Worm (Caenorhabditis elegans): ENCODE measurements around the gene Y54F10AR.1.

The Y54F10AR.1 gene

DNA sequence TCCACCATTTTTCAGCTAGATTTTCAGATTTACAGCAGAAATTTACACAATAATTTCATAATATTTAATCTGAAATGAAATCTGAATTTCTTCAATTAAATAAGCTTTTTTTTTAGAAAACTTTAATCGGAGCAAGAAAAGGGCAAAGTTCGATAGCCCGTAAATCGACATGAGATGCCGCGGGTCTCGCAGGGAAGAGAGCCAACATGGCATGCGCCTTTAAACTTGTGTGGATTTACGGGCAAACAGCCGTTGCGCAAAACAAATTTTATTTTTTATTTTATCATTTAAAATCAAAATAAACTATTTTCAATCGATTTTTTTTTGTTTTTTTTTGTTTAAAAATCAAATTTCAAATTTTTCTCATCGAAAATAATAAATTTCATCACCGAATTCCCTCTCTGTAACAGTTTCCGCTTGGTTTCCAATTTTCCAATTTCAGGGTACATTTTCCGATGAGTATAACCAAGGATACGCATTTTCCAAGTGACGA, 46.8 kb downstream of the Y54F10AR.1 start, which contains the start of the genes Y54F10AM.15, rbc-2 and ndua-8 (continued):
- no peak for TF ChIP-seq unc-98 (GFP tag; IDR thresholded peaks at IDR 0.05)
- TF ChIP-seq egl-27 (tag; optimal IDR thresholded peaks at IDR 0.05) = peak in 1 of 2 experiments; percentile 74
- peak in 4 of 6 experiments; percentile 38 to 86 (median 67) for TF ChIP-seq elt-3 (tag; optimal IDR thresholded peaks at IDR 0.05)
- TF ChIP-seq swsn-7 (tag; optimal IDR thresholded peaks at IDR 0.05) = peak; percentile 92
- TF ChIP-seq fkh-4 (tag; optimal IDR thresholded peaks at IDR 0.05; ENCODE audit: borderline replicate concordance) = peak; percentile 49
- TF ChIP-seq unc-130 (tag; optimal IDR thresholded peaks at IDR 0.05) = peak; percentile 74
- peak in 1 of 2 experiments; percentile 65 for TF ChIP-seq ztf-11 (tag; optimal IDR thresholded peaks at IDR 0.05)
- peak in 1 of 2 experiments; percentile 76 for TF ChIP-seq mdl-1 (tag; optimal IDR thresholded peaks at IDR 0.05)
- TF ChIP-seq ceh-82 (tag; optimal IDR thresholded peaks at IDR 0.05) = peak; percentile 97 to 98 (median 98)

Measured in whole organism, L1 larva.